Fruit fly (Drosophila melanogaster) whole organism, embryonic: ENCODE measurements around the gene CG33181.

Source experiments
- Bgb ChIP-seq: fragments of 200-800 bp; sonication (Bioruptor generic); IDR thresholded peaks from 2 replicates; pipeline ENCODE4 v1.3.6; 2022; ENCODE audit warnings: missing biosample characterization, missing genetic modification characterization; ENCODE audit not compliant: partially characterized antibody
- Bteb2 ChIP-seq: fragments of 200-800 bp; sonication (Bioruptor generic); optimal IDR thresholded peaks from 2 replicates; lab custom pipeline; 2016; ENCODE audit warnings: missing biosample characterization, missing genetic modification characterization
- CG10959 ChIP-seq: fragments of 200-800 bp; sonication (Bioruptor generic); IDR thresholded peaks from 2 replicates; pipeline ENCODE4 v1.3.6; 2022; ENCODE audit warnings: missing biosample characterization, missing genetic modification characterization
- CG12104 ChIP-seq: fragments of 200-800 bp; sonication (Bioruptor generic); optimal IDR thresholded peaks from 3 replicates; lab custom pipeline; 2016; ENCODE audit warnings: missing biosample characterization, missing genetic modification characterization
- CG12744 ChIP-seq: fragments of 200-800 bp; sonication (Bioruptor generic); optimal IDR thresholded peaks from 2 replicates; lab custom pipeline; 2016; ENCODE audit warnings: missing biosample characterization, missing genetic modification characterization
- CG15601 ChIP-seq: fragments of 200-800 bp; sonication (Bioruptor generic); optimal IDR thresholded peaks from 3 replicates; lab custom pipeline; 2019; ENCODE audit warnings: missing biosample characterization, mild to moderate bottlenecking, missing genetic modification characterization, moderate library complexity
- CG1603 ChIP-seq: fragments of 200-800 bp; sonication (Bioruptor generic); optimal IDR thresholded peaks from 2 replicates; lab custom pipeline; 2019; ENCODE audit warnings: missing biosample characterization, mild to moderate bottlenecking, missing genetic modification characterization, moderate library complexity
- CG17829 ChIP-seq: fragments of 200-800 bp; optimal IDR thresholded peaks from 2 replicates; lab custom pipeline; 2019; ENCODE audit warnings: missing biosample characterization, mild to moderate bottlenecking, missing genetic modification characterization, moderate library complexity
- CG33557 ChIP-seq: fragments of 200-800 bp; sonication (Bioruptor generic); optimal IDR thresholded peaks from 2 replicates; lab custom pipeline; 2019; ENCODE audit warnings: missing biosample characterization, mild to moderate bottlenecking, missing genetic modification characterization, moderate library complexity
- CG34224 ChIP-seq: fragments of 200-800 bp; sonication (Bioruptor generic); IDR thresholded peaks from 3 replicates; pipeline ENCODE4 v1.3.6; 2022; ENCODE audit warnings: missing biosample characterization, missing genetic modification characterization; ENCODE audit not compliant: partially characterized antibody
- CG43689 ChIP-seq: fragments of 200-800 bp; sonication (Bioruptor generic); IDR thresholded peaks from 2 replicates; pipeline ENCODE4 v1.3.6; 2022; ENCODE audit warnings: missing biosample characterization, missing genetic modification characterization
- CG4404 ChIP-seq: fragments of 200-800 bp; sonication (Bioruptor generic); IDR thresholded peaks from 2 replicates; pipeline ENCODE4 v1.3.6; 2022; ENCODE audit warnings: missing biosample characterization, missing genetic modification characterization
- CG6791 ChIP-seq: fragments of 200-800 bp; sonication (Bioruptor generic); IDR thresholded peaks from 3 replicates; pipeline ENCODE4 v1.3.6; 2022; ENCODE audit warnings: missing biosample characterization, missing genetic modification characterization; ENCODE audit not compliant: partially characterized antibody
- CG8281 ChIP-seq: fragments of 200-800 bp; sonication (Bioruptor generic); optimal IDR thresholded peaks from 2 replicates; lab custom pipeline; 2018; ENCODE audit warnings: missing biosample characterization, mild to moderate bottlenecking, missing genetic modification characterization, moderate library complexity
- CG9797 ChIP-seq: fragments of 200-800 bp; sonication (Bioruptor generic); optimal IDR thresholded peaks from 3 replicates; lab custom pipeline; 2018; ENCODE audit warnings: missing biosample characterization, mild to moderate bottlenecking, missing genetic modification characterization
- D19B ChIP-seq: fragments of 200-800 bp; sonication (Bioruptor generic); optimal IDR thresholded peaks from 2 replicates; lab custom pipeline; 2017; ENCODE audit warnings: missing biosample characterization, mild to moderate bottlenecking, missing genetic modification characterization
- E2f1 ChIP-seq: fragments of 200-800 bp; sonication (Bioruptor generic); IDR thresholded peaks from 2 replicates; pipeline ENCODE4 v1.3.6; 2022; ENCODE audit warnings: missing biosample characterization, missing genetic modification characterization
- Hey ChIP-seq: fragments of 200-800 bp; sonication (Bioruptor generic); optimal IDR thresholded peaks from 3 replicates; lab custom pipeline; 2018; ENCODE audit warnings: missing biosample characterization, mild to moderate bottlenecking, missing genetic modification characterization
- Lhr ChIP-seq: fragments of 200-800 bp; sonication (Bioruptor generic); optimal IDR thresholded peaks from 3 replicates; lab custom pipeline; 2017; ENCODE audit warnings: mild to moderate bottlenecking, missing biosample characterization, missing genetic modification reagents, missing genetic modification characterization
- NC2β ChIP-seq: fragments of 200-800 bp; sonication (Bioruptor generic); optimal IDR thresholded peaks from 2 replicates; lab custom pipeline; 2016; ENCODE audit warnings: missing biosample characterization, missing genetic modification characterization
- NfI ChIP-seq: fragments of 200-800 bp; sonication (Bioruptor generic); optimal IDR thresholded peaks from 3 replicates; lab custom pipeline; 2018; ENCODE audit warnings: missing biosample characterization, mild to moderate bottlenecking, missing genetic modification characterization, moderate library complexity
- Pdp1 ChIP-seq, 2 experiments: fragments of 200-800 bp; sonication (Bioruptor generic); optimal IDR thresholded peaks; 3 replicates each; lab custom pipeline; 2016; ENCODE audit warnings: missing biosample characterization in 2 of 2, missing genetic modification characterization in 2 of 2, mild to moderate bottlenecking in 1 of 2, moderate library complexity in 1 of 2
- Scr ChIP-seq: fragments of 200-800 bp; sonication (Bioruptor generic); IDR thresholded peaks from 2 replicates; pipeline ENCODE4 v1.3.6; 2022; ENCODE audit warnings: missing biosample characterization, missing genetic modification characterization; ENCODE audit not compliant: partially characterized antibody
- Sry-δ ChIP-seq: fragments of 200-800 bp; sonication (Bioruptor generic); optimal IDR thresholded peaks from 2 replicates; lab custom pipeline; 2016; ENCODE audit warnings: missing biosample characterization, missing genetic modification characterization
- chif ChIP-seq, 2 experiments: fragments of 200-800 bp; sonication (Bioruptor generic); optimal IDR thresholded peaks; 3 replicates each; lab custom pipeline; 2016; ENCODE audit warnings: missing biosample characterization in 2 of 2, missing genetic modification characterization in 2 of 2
- crp ChIP-seq, 2 experiments: fragments of 200-800 bp; sonication (Bioruptor generic); optimal IDR thresholded peaks; 2 replicates in 1 of 2; 3 replicates in 1 of 2; lab custom pipeline; 2017; ENCODE audit warnings: missing biosample characterization in 2 of 2, missing genetic modification characterization in 2 of 2, mild to moderate bottlenecking in 1 of 2, moderate library complexity in 1 of 2
- dmrt11E ChIP-seq: fragments of 200-800 bp; sonication (Bioruptor generic); optimal IDR thresholded peaks from 3 replicates; lab custom pipeline; 2018; ENCODE audit warnings: missing biosample characterization, mild to moderate bottlenecking, missing genetic modification characterization, moderate library complexity
- hbn ChIP-seq: fragments of 200-800 bp; sonication (Bioruptor generic); IDR thresholded peaks from 2 replicates; pipeline ENCODE4 v1.3.6; 2022; ENCODE audit warnings: missing biosample characterization, missing genetic modification characterization; ENCODE audit not compliant: partially characterized antibody
- kni ChIP-seq: fragments of 200-800 bp; sonication (Bioruptor generic); optimal IDR thresholded peaks from 3 replicates; lab custom pipeline; 2017; ENCODE audit warnings: mild to moderate bottlenecking, missing biosample characterization, missing genetic modification reagents, missing genetic modification characterization
- mam ChIP-seq: fragments of 200-800 bp; sonication (Bioruptor generic); optimal IDR thresholded peaks from 3 replicates; lab custom pipeline; 2016; ENCODE audit warnings: missing biosample characterization, missing genetic modification characterization
- nerfin-1 ChIP-seq: fragments of 200-800 bp; sonication (Bioruptor generic); optimal IDR thresholded peaks from 3 replicates; lab custom pipeline; 2019; ENCODE audit warnings: missing biosample characterization, mild to moderate bottlenecking, missing genetic modification characterization, moderate library complexity
- pita ChIP-seq: fragments of 200-800 bp; sonication (Bioruptor generic); optimal IDR thresholded peaks from 2 replicates; lab custom pipeline; 2017; ENCODE audit warnings: missing biosample characterization, mild to moderate bottlenecking, missing genetic modification characterization
- pros ChIP-seq: fragments of 200-800 bp; sonication (Bioruptor generic); optimal IDR thresholded peaks from 3 replicates; lab custom pipeline; 2019; ENCODE audit warnings: missing biosample characterization, mild to moderate bottlenecking, missing genetic modification characterization, moderate library complexity
- sc ChIP-seq, 3 experiments: fragments of >200 bp in 2 of 3; fragments of 200-800 bp in 1 of 3; sonication (Bioruptor generic) in 1 of 3; optimal IDR thresholded peaks; 2 replicates in 2 of 3; 3 replicates in 1 of 3; lab custom pipeline; 2017; ENCODE audit warnings: mild to moderate bottlenecking in 1 of 3, missing biosample characterization in 1 of 3, missing genetic modification characterization in 1 of 3, missing genetic modification reagents in 1 of 3
- sens ChIP-seq: fragments of 200-800 bp; sonication (Bioruptor generic); peaks from one replicate; lab custom pipeline; 2016; ENCODE audit warnings: missing biosample characterization, missing genetic modification characterization
- sens-2 ChIP-seq: fragments of 200-800 bp; sonication (Bioruptor generic); IDR thresholded peaks from 2 replicates; pipeline ENCODE4 v1.3.6; 2022; ENCODE audit warnings: missing biosample characterization, missing genetic modification characterization
- sqz ChIP-seq: fragments of 200-800 bp; sonication (Bioruptor generic); optimal IDR thresholded peaks from 3 replicates; lab custom pipeline; 2018; ENCODE audit warnings: missing biosample characterization, mild to moderate bottlenecking, missing genetic modification characterization
- sr ChIP-seq: fragments of 200-800 bp; sonication (Bioruptor generic); IDR thresholded peaks from 3 replicates; pipeline ENCODE4 v1.3.6; 2022; ENCODE audit warnings: missing biosample characterization, missing genetic modification characterization
- tap ChIP-seq: fragments of 200-800 bp; optimal IDR thresholded peaks from 3 replicates; lab custom pipeline; 2019; ENCODE audit warnings: missing biosample characterization, mild to moderate bottlenecking, missing genetic modification characterization, moderate library complexity
- tup ChIP-seq: fragments of 200-800 bp; sonication (Bioruptor generic); optimal IDR thresholded peaks from 2 replicates; lab custom pipeline; 2016; ENCODE audit warnings: missing biosample characterization, mild to moderate bottlenecking, missing genetic modification characterization, moderate library complexity
- twi ChIP-seq: fragments of 200-800 bp; optimal IDR thresholded peaks from 2 replicates; lab custom pipeline; 2019; ENCODE audit warnings: missing biosample characterization, mild to moderate bottlenecking, missing genetic modification characterization, moderate library complexity
- z ChIP-seq: fragments of 200-800 bp; sonication (Bioruptor generic); IDR thresholded peaks from 3 replicates; pipeline ENCODE4 v1.3.6; 2022; ENCODE audit warnings: missing biosample characterization, missing genetic modification characterization
- zfh1 ChIP-seq: fragments of 200-800 bp; sonication (Bioruptor generic); IDR thresholded peaks from 3 replicates; pipeline ENCODE4 v1.3.6; 2022; ENCODE audit warnings: missing biosample characterization, missing genetic modification characterization

Gene CG33181

DNA sequence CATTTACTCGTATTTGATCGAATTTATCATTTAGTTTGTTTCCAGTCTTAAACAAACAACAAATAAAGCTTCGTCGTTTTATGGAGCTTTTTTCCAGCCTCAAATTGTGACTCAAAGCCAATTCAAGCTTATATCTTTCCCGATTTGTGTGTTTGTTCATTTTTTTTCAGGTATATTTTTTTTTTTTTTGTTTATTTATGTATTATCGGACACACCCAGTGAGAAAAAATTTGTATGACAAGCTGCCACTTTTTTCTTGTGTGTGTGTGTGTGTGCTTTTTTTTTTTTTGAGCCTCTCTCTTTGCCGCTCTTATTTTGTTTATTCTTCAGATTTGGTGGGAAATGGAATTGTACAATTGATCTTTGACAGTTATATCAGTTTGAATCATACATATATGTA is 33.4 kb downstream of the CG33181 start:
- TF ChIP-seq NfI (GFP tag; lab: Kevin White, UChicago) = no peak
- peak; percentile 79 for TF ChIP-seq sqz (GFP tag; lab: Kevin White, UChicago)
- TF ChIP-seq Bteb2 (GFP tag; lab: Kevin White, UChicago) = no peak
- TF ChIP-seq z = peak; percentile 58; the same call in 1 of the 3 replicates

DNA sequence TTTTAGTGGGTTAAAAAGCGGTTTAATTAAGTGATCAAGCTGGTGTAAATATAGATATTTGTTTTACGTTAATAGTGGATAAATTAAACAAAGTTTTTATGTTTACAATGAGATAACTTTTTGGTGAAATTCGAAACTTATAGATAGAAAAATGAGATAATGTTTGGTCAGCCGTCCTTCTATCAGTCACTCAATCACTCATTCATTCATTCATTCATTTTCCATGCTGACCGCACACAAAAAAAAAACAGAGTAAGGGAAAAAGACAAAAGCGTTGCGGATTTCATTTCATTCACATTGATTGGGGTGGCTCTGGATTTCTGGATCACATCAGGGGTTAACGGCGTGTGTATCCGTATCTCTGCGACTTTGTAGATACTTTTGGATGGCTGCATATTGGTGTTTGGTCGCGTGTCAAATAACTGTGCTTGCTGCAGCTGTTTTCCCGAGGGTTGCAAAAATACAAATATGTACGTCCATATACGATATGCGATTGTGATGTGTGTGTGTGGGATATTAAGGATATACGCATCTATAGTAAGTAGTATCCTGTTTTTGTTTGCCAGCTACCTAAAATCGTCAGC is 34.5 kb downstream of the CG33181 start:
- TF ChIP-seq sens (GFP tag; lab: Kevin White, UChicago) (peak; percentile 67), E2f1 (GFP tag; lab: Robert Waterston, UW) (no peak), CG6791 (GFP tag; lab: Robert Waterston, UW) (0 out of 3 replicates have a peak, but pooled peaks have one; percentile 15), Hey (tag; lab: Kevin White, UChicago) (peak; percentile 60), CG8281 (tag; lab: Kevin White, UChicago) (peak; percentile 95), CG4404 (GFP tag; lab: Robert Waterston, UW) (no peak), nerfin-1 (tag; lab: Kevin White, UChicago) (peak; percentile 88), pros (GFP tag; lab: Kevin White, UChicago) (peak; percentile 61), Bgb (GFP tag; lab: Robert Waterston, UW) (no peak), CG43689 (GFP tag; lab: Robert Waterston, UW) (no peak), kni (peak; percentile 31), sqz (GFP tag; lab: Kevin White, UChicago) (peak; percentile 19), tup (GFP tag; lab: Kevin White, UChicago) (no peak)

DNA sequence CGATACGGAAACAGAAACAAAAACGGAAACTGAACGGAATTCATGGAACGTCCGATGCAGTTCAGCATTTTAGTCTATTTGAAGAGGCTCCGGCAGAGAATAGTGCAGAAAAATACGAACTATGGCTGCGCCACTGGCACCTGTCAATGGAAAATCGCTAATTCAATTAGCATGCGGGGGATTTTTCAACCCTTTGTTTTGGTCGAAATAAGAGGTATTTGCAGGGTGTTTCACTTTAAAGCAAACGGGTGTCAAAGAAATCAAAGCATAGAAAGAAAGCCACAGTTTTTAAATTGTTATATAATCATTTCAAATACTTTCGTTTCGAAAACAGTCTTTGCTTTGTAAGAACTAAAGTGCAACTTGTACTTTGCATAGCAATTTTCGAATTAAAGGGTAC is 40.5 kb downstream of the CG33181 start, which contains the start of gene PIP82:
Gene PIP82, minus strand, starts transcription at position 101 of the 400 bp plus-strand sequence.
- peak; percentile 13 for TF ChIP-seq D19B (GFP tag; lab: Kevin White, UChicago)
- TF ChIP-seq Pdp1 (GFP tag; optimal IDR thresholded peaks at IDR 0.05; lab: Kevin White, UChicago) = peak in 1 of 2 experiments; percentile 90
- no peak for TF ChIP-seq dmrt11E (tag; lab: Kevin White, UChicago)
- TF ChIP-seq chif (GFP tag; optimal IDR thresholded peaks at IDR 0.05; lab: Kevin White, UChicago) = no peak

DNA sequence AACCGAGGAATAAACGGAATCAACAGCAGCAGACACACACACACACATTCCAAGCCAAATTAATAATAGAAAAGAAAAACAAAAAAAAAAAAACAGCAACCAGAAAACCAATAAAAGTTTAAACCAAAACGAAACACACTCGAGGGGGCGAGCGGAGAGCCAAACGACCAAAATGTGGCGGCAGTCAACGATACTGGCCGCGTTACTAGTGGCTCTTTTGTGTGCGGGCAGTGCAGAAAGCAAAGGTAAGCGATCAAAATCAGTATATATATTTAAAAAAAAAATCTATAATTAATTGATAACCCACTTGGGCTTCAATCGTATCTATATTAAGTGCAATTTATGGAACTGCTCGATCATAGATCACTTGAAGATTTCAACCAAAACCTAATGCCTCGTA is 42.6 kb downstream of the CG33181 start:
- no peak for TF ChIP-seq CG15601
- no peak for TF ChIP-seq zfh1 (GFP tag; lab: Robert Waterston, UW)
- TF ChIP-seq twi (tag; lab: Kevin White, UChicago) = no peak
- TF ChIP-seq D19B (GFP tag; lab: Kevin White, UChicago) = no peak
- no peak for TF ChIP-seq CG10959 (GFP tag; lab: Robert Waterston, UW)
- no peak for TF ChIP-seq sc (optimal IDR thresholded peaks at IDR 0.05; lab: Kevin White, UChicago)
- TF ChIP-seq sc (GFP tag; optimal IDR thresholded peaks at IDR 0.05; lab: Kevin White, UChicago) = no peak
- no peak for TF ChIP-seq crp (GFP tag; optimal IDR thresholded peaks at IDR 0.05; lab: Kevin White, UChicago)
- no peak for TF ChIP-seq tap
- no peak for TF ChIP-seq CG12744 (GFP tag; lab: Kevin White, UChicago)
- no peak for TF ChIP-seq CG34224 (GFP tag; lab: Robert Waterston, UW)
- no peak for TF ChIP-seq mam (GFP tag; lab: Kevin White, UChicago)
- no peak for TF ChIP-seq Sry-δ (GFP tag; lab: Kevin White, UChicago)
- TF ChIP-seq CG33557 = no peak
- TF ChIP-seq CG1603 (tag; lab: Kevin White, UChicago) = no peak
- TF ChIP-seq sens-2 = no peak
- TF ChIP-seq Lhr = no peak
- no peak for TF ChIP-seq hbn (GFP tag; lab: Robert Waterston, UW)
- TF ChIP-seq Scr (GFP tag; lab: Robert Waterston, UW) = no peak
- TF ChIP-seq pita = no peak
- no peak for TF ChIP-seq tup (GFP tag; lab: Kevin White, UChicago)
- no peak for TF ChIP-seq NC2β (GFP tag; lab: Kevin White, UChicago)
- TF ChIP-seq CG17829 (tag; lab: Kevin White, UChicago) = no peak
- TF ChIP-seq sr (GFP tag; lab: Robert Waterston, UW) = no peak
- no peak for TF ChIP-seq CG12104 (GFP tag; lab: Kevin White, UChicago)
- no peak for TF ChIP-seq CG9797 (GFP tag; lab: Kevin White, UChicago)
